Worm (Caenorhabditis elegans) whole organism, L4/young adult: ENCODE results near the gene rde-12.

Experiments used
- W03F9.2 ChIP-seq: fragments of 150-350 bp; optimal IDR thresholded peaks from 2 replicates; lab custom pipeline; 2014; ENCODE audit warnings: missing biosample characterization, missing genetic modification characterization
- dao-5 ChIP-seq: sonication (generic microtip); optimal IDR thresholded peaks from 2 replicates; lab custom pipeline; 2016; ENCODE audit warnings: missing genotype, missing genetic modification characterization, moderate library complexity, missing compliant biosample characterization
- him-1 ChIP-seq: sonication (generic microtip); optimal IDR thresholded peaks from 2 replicates; lab custom pipeline; 2016; ENCODE audit warnings: missing genotype, missing genetic modification reagents, missing genetic modification characterization, missing compliant biosample characterization

DNA sequence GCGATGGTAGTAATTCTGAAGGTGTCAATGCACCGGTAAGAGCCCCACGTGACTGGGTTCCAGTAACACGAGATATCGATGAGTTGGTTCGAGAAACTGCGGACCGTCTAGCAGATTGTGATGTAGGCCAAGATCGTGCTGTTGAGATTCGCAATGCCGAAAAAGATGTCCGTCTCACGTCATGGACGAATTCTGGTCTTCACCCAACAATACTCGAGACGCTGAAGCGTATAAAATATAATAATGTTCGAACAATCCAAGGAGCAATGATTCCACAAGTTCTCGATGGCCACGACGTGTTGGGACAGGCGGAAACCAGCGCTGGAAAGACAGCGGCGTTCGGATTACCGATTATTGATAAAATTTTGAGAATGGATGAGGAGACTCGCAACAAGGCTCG, 1.3 kb downstream of the rde-12 start:
- TF ChIP-seq him-1 = no peak
- TF ChIP-seq dao-5 (tag; lab: Kevin White, UChicago) = no peak
- TF ChIP-seq W03F9.2 = no peak
